Fruit fly (Drosophila melanogaster): ENCODE data around the gene Ythdf.

The Ythdf gene

dm6 chr3R:25049742-25050517 is 10.9 kb upstream of the Ythdf start (continued):
- no peak for TF ChIP-seq CG11762 (GFP tag; optimal IDR thresholded peaks at IDR 0.05; ENCODE audit: insufficient read depth)
- peak; percentile 35 for TF ChIP-seq CG6276 (GFP tag; optimal IDR thresholded peaks at IDR 0.05)

dm6 chr3R:25049383-25049741 is 10.3 kb upstream of the Ythdf start, which contains the start of gene CG11791:
TSS of gene CG11791 (plus strand) at chr3R:25049616.
- no peak for TF ChIP-seq CG16779 (tag; optimal IDR thresholded peaks at IDR 0.05)
- TF ChIP-seq salr (GFP tag; optimal IDR thresholded peaks at IDR 0.05) = no peak
- TF ChIP-seq dac (GFP tag; optimal IDR thresholded peaks at IDR 0.05) = no peak
- no peak for TF ChIP-seq CG6276 (GFP tag; optimal IDR thresholded peaks at IDR 0.05)
- no peak for TF ChIP-seq Hr4 (GFP tag; optimal IDR thresholded peaks at IDR 0.05)
- TF ChIP-seq CG32006 (GFP tag; optimal IDR thresholded peaks at IDR 0.05) = no peak

- TF ChIP-seq CG1621 (tag; optimal IDR thresholded peaks at IDR 0.05) = peak; percentile 54
- peak; percentile 11 for TF ChIP-seq topi (GFP tag; optimal IDR thresholded peaks at IDR 0.05)
- no peak for TF ChIP-seq Blimp-1 (GFP tag; optimal IDR thresholded peaks at IDR 0.05)
- no peak for TF ChIP-seq CG11902 (GFP tag; optimal IDR thresholded peaks at IDR 0.05)
- TF ChIP-seq Eip78C (GFP tag) = peak; percentile 22
- TF ChIP-seq esn (GFP tag; optimal IDR thresholded peaks at IDR 0.05) = peak; percentile 34
- peak; percentile 11 for TF ChIP-seq Eip75B (GFP tag; optimal IDR thresholded peaks at IDR 0.05)
- peak; percentile 5 for TF ChIP-seq CG6854 (GFP tag; optimal IDR thresholded peaks at IDR 0.05)
Observed at dm6 chr3R:25047504-25047903, 8.5 kb upstream of the Ythdf start, which contains the start of gene CG11790. TSS of gene CG11790 (plus strand) at chr3R:25047706.

- TF ChIP-seq CG8319 (GFP tag; optimal IDR thresholded peaks at IDR 0.05) (no peak), Blimp-1 (GFP tag; optimal IDR thresholded peaks at IDR 0.05) (peak; percentile 19)
Observed at dm6 chr3R:25046023-25046422, 7.0 kb upstream of the Ythdf start, which contains the start of gene CG11786. TSS of gene CG11786 (plus strand) at chr3R:25046323.

- peak; percentile 74 for TF ChIP-seq Eip75B (GFP tag; optimal IDR thresholded peaks at IDR 0.05)
- TF ChIP-seq Met (GFP tag; optimal IDR thresholded peaks at IDR 0.05) = no peak
- peak; percentile 50 for TF ChIP-seq Eip78C (GFP tag)
Observed at dm6 chr3R:25044816-25045551, 5.9 kb upstream of the Ythdf start, which contains the start of gene 5PtaseI. TSS of gene 5PtaseI (minus strand) at chr3R:25045151.

dm6 chr3R:25036644-25037043 is 2.4 kb downstream of the Ythdf start, which contains the start of gene CG31115:
TSS of gene CG31115 (plus strand) at chr3R:25036944.
- TF ChIP-seq Ets96B (tag; optimal IDR thresholded peaks at IDR 0.05) (no peak), Eip75B (GFP tag; optimal IDR thresholded peaks at IDR 0.05) (no peak), CG7368 (GFP tag; optimal IDR thresholded peaks at IDR 0.05) (no peak), CG3032 (tag; optimal IDR thresholded peaks at IDR 0.05) (no peak), Ets21C (GFP tag; optimal IDR thresholded peaks at IDR 0.05) (no peak), CG11762 (GFP tag; optimal IDR thresholded peaks at IDR 0.05; ENCODE audit: insufficient read depth) (no peak), lz (GFP tag; optimal IDR thresholded peaks at IDR 0.05) (no peak), CG3919 (GFP tag; optimal IDR thresholded peaks at IDR 0.05) (no peak), CG16779 (tag; optimal IDR thresholded peaks at IDR 0.05) (no peak)

dm6 chr3R:25033142-25033586 is 5.9 kb downstream of the Ythdf start, which contains the start of gene Smg6:
TSS of gene Smg6 (minus strand) at chr3R:25033465.
- no peak for TF ChIP-seq fd59A (GFP tag; optimal IDR thresholded peaks at IDR 0.05)
- no peak for TF ChIP-seq Smox (GFP tag; optimal IDR thresholded peaks at IDR 0.05)
- TF ChIP-seq ss (GFP tag; optimal IDR thresholded peaks at IDR 0.05) = no peak
- TF ChIP-seq CG7368 (GFP tag; optimal IDR thresholded peaks at IDR 0.05) = no peak
- no peak for TF ChIP-seq Eip93F (GFP tag; optimal IDR thresholded peaks at IDR 0.05)
- TF ChIP-seq fd85E (GFP tag; optimal IDR thresholded peaks at IDR 0.05) = no peak
- TF ChIP-seq Hr39 (GFP tag; optimal IDR thresholded peaks at IDR 0.05) = no peak

Data from whole organism, prepupa.